Fruit fly (Drosophila melanogaster): ENCODE measurements around the gene Adi1.

The Adi1 gene

DNA sequence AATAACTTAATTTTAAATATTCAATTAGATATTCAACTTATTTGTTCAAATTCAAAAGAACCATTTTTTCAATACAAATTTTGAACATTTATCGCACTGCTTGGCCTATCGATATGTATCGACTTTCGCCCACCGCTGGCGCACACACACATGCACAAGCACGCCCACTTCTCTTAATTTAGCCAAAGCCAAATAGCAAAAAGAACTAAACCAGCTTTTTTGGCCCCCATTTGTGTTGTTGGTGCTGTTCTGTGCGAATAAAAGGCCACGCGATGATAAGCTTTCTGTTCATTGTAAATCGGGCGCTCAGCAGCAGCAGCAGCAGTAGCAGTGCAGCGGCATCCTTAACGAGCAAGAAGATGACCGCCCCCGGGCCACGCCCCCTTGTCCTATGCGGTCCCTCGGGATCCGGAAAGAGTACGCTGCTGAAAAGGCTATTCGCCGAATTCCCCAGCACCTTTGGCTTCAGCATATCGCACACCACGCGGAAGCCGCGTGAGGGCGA is 27.8 kb downstream of the Adi1 start, which contains the start of gene CG11811 (continued):
- TF ChIP-seq CG14014 (GFP tag; IDR thresholded peaks at IDR 0.05) (no peak; the same call in 1 of the 2 replicates), CG3281 (GFP tag; optimal IDR thresholded peaks at IDR 0.05) (peak; percentile 27), Chrac-16 (GFP tag; optimal IDR thresholded peaks at IDR 0.05) (no peak), ato (GFP tag; IDR thresholded peaks at IDR 0.05; ENCODE audit: partially characterized antibody) (peak; percentile 73), CTCF (GFP tag; optimal IDR thresholded peaks at IDR 0.05) (no peak), CG34224 (GFP tag; IDR thresholded peaks at IDR 0.05; ENCODE audit: partially characterized antibody) (peak; percentile 82), CG8944 (GFP tag; optimal IDR thresholded peaks at IDR 0.05) (no peak), ATbp (GFP tag; optimal IDR thresholded peaks at IDR 0.05) (no peak), bowl (GFP tag; IDR thresholded peaks at IDR 0.05) (no peak), Adf1 (GFP tag; IDR thresholded peaks at IDR 0.05) (peak; percentile 50; the same call in 1 of the 2 replicates), CG32767 (GFP tag; IDR thresholded peaks at IDR 0.05) (no peak), Kr (GFP tag; optimal IDR thresholded peaks at IDR 0.05) (no peak), CG3407 (GFP tag; optimal IDR thresholded peaks at IDR 0.05) (no peak), cato (GFP tag; optimal IDR thresholded peaks at IDR 0.05; ENCODE audit: borderline replicate concordance) (no peak), slbo (GFP tag; IDR thresholded peaks at IDR 0.05) (no peak), CG11560 (tag; IDR thresholded peaks at IDR 0.05) (no peak), CG1024 (GFP tag; IDR thresholded peaks at IDR 0.05) (no peak), CG18262 (tag; optimal IDR thresholded peaks at IDR 0.05) (no peak), fd3F (GFP tag; optimal IDR thresholded peaks at IDR 0.05) (no peak), gem (tag; optimal IDR thresholded peaks at IDR 0.05) (no peak), Bteb2 (GFP tag; optimal IDR thresholded peaks at IDR 0.05) (no peak), CG1832 (GFP tag; optimal IDR thresholded peaks at IDR 0.05) (no peak), Rx (GFP tag; IDR thresholded peaks at IDR 0.05) (no peak), CG10959 (GFP tag; IDR thresholded peaks at IDR 0.05) (no peak), CG12299 (tag; optimal IDR thresholded peaks at IDR 0.05) (no peak), CG14710 (tag; optimal IDR thresholded peaks at IDR 0.05) (peak; percentile 75), Atf-2 (GFP tag; optimal IDR thresholded peaks at IDR 0.05) (peak; percentile 3), zfh2 (GFP tag; optimal IDR thresholded peaks at IDR 0.05) (no peak), chif (GFP tag; optimal IDR thresholded peaks at IDR 0.05) (no peak), CG4617 (GFP tag; optimal IDR thresholded peaks at IDR 0.05; ENCODE audit: borderline replicate concordance) (peak; percentile 18), CG8089 (GFP tag; optimal IDR thresholded peaks at IDR 0.05) (no peak), eve (GFP tag; optimal IDR thresholded peaks at IDR 0.05) (no peak), CG4282 (GFP tag; optimal IDR thresholded peaks at IDR 0.05) (no peak), odd (GFP tag; optimal IDR thresholded peaks at IDR 0.05) (no peak), MBD-R2 (GFP tag; IDR thresholded peaks at IDR 0.05) (peak; percentile 71), eyg (GFP tag; optimal IDR thresholded peaks at IDR 0.05) (no peak), CG12219 (GFP tag; optimal IDR thresholded peaks at IDR 0.05) (no peak), zfh1 (GFP tag; IDR thresholded peaks at IDR 0.05) (no peak), Nf-YB (GFP tag; optimal IDR thresholded peaks at IDR 0.05) (no peak), unpg (GFP tag; optimal IDR thresholded peaks at IDR 0.05) (no peak), HmgZ (tag; optimal IDR thresholded peaks at IDR 0.05) (peak; percentile 70), Ravus (GFP tag; IDR thresholded peaks at IDR 0.05) (no peak), CHES-1-like (GFP tag; optimal IDR thresholded peaks at IDR 0.05) (no peak), ken (GFP tag; IDR thresholded peaks at IDR 0.05) (no peak), prd (optimal IDR thresholded peaks at IDR 0.05) (no peak), prd (GFP tag; IDR thresholded peaks at IDR 0.05) (no peak), Deaf1 (tag; optimal IDR thresholded peaks at IDR 0.05) (no peak), Optix (GFP tag; IDR thresholded peaks at IDR 0.05) (no peak), jigr1 (GFP tag; IDR thresholded peaks at IDR 0.05) (no peak; the same call in 2 of the 3 replicates), Drgx (GFP tag; IDR thresholded peaks at IDR 0.05) (no peak; the same call in 1 of the 2 replicates), ara (GFP tag; IDR thresholded peaks at IDR 0.05) (no peak), vnd (GFP tag; IDR thresholded peaks at IDR 0.05; ENCODE audit: partially characterized antibody) (peak; percentile 60; the same call in 2 of the 3 replicates), CG9215 (GFP tag; IDR thresholded peaks at IDR 0.05) (no peak)
